Worm (Caenorhabditis elegans): Measurements from ENCODE around the gene mau-8.

Gene mau-8

DNA sequence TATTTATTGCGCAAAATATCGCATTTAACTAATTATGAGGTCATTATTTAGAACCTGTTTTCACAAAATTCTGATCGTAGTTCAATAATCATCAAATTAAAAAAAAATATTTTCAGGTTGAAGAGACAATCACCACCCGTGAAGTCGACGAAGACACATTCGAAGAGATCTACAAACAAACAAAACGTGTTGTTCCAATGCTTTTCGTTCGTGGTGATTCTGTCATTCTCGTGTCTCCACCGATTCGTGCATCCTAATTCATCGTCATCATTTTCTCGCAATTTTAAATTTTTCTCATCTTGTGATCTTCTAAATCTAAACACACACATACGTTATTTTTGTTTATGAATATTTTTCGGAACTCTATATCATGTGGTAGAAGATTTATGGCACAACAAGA, 11.0 kb downstream of the mau-8 start (continued):
- TF ChIP-seq aly-2 (tag; optimal IDR thresholded peaks at IDR 0.05) (peak; percentile 47), nhr-12 (tag; optimal IDR thresholded peaks at IDR 0.05) (no peak), elt-2 (tag; optimal IDR thresholded peaks at IDR 0.05) (no peak)

DNA sequence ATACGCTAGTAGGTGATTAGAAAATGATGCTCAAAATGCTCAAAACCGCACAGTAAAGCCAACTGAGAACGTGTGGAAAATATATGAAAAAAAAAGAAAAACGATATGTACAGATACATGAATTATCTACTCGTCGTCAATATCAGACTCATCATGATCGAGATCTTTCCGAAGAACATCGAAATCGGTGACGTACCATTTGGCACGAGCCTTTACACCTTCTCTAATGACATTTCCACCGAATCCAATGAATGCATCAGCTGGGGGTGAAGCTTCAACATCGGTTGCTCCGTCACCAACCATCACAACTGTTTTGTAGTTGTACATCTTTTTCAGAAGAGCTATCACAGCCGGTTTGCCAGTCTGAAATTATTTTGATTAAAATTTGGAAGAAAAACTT, 11.4 kb downstream of the mau-8 start:
- TF ChIP-seq nhr-77 (tag; optimal IDR thresholded peaks at IDR 0.05) (no peak), ztf-11 (tag; optimal IDR thresholded peaks at IDR 0.05) (no peak), ztf-4 (tag; optimal IDR thresholded peaks at IDR 0.05) (no peak), ceh-82 (tag; optimal IDR thresholded peaks at IDR 0.05) (no peak), unc-130 (tag; optimal IDR thresholded peaks at IDR 0.05) (no peak), efl-3 (GFP tag; optimal IDR thresholded peaks at IDR 0.05) (no peak), swsn-7 (tag; optimal IDR thresholded peaks at IDR 0.05) (no peak), lin-14 (GFP tag; optimal IDR thresholded peaks at IDR 0.05) (no peak), rnt-1 (tag; optimal IDR thresholded peaks at IDR 0.05) (no peak), elt-3 (tag; optimal IDR thresholded peaks at IDR 0.05) (no peak), C04F5.9 (tag; optimal IDR thresholded peaks at IDR 0.05) (no peak), mef-2 (tag; optimal IDR thresholded peaks at IDR 0.05) (no peak), vab-15 (tag; optimal IDR thresholded peaks at IDR 0.05) (no peak), aha-1 (tag; optimal IDR thresholded peaks at IDR 0.05) (no peak), sptf-1 (tag; optimal IDR thresholded peaks at IDR 0.05) (no peak), alr-1 (tag; optimal IDR thresholded peaks at IDR 0.05; ENCODE audit: borderline replicate concordance) (no peak), ceh-90 (tag; optimal IDR thresholded peaks at IDR 0.05) (no peak), unc-62 (GFP tag; optimal IDR thresholded peaks at IDR 0.05) (no peak), fkh-10 (GFP tag; optimal IDR thresholded peaks at IDR 0.05) (no peak)

DNA sequence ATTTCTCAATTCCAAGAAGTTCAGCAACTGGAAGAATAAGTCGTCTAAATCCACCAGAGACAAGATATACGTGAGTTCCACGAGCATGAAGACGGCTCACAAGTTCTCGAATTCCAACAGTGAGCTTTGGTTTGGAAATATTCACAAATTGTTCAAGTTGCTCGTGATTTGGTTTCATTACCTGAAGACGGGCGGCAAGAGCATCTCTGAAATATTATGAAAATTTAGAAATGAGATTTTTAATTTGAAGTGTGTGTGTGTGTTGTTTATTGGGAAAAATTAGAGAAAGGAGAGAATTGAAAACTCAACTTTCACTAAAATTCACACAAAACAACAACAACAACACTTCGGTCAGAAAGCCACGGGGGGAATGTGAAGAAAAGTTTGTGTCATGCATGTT, 13.0 kb downstream of the mau-8 start:
- no peak for TF ChIP-seq alr-1 (tag; optimal IDR thresholded peaks at IDR 0.05; ENCODE audit: borderline replicate concordance)
- TF ChIP-seq C16A3.4 (tag; optimal IDR thresholded peaks at IDR 0.05): no peak
- TF ChIP-seq nhr-47 (tag; optimal IDR thresholded peaks at IDR 0.05): peak; percentile 0

DNA sequence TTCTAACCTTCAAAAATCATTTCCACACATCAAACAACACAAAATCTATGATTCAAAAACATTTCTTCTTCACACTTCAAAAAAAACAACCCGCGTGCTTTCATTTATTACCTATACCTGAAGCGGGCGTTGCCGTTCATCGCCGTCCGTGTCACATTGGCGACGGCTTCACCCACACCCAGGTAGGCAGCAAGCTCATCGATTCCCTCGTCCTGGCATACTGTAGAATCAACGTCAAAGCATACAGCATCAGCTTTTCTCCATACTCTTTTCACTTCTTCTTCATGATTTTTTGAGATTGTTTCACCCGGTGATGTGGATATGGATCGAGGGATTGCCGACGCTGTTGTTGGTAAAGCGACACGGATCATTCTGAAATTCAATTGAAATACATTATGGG, 14.4 kb downstream of the mau-8 start:
- TF ChIP-seq hlh-4 (tag; optimal IDR thresholded peaks at IDR 0.05) (no peak), nhr-90 (tag; optimal IDR thresholded peaks at IDR 0.05; ENCODE audit: poor library complexity) (no peak), zip-4 (GFP tag; optimal IDR thresholded peaks at IDR 0.05) (no peak), F16B12.6 (tag; optimal IDR thresholded peaks at IDR 0.05) (no peak), C04F5.9 (tag; optimal IDR thresholded peaks at IDR 0.05) (no peak), nhr-47 (tag; optimal IDR thresholded peaks at IDR 0.05) (no peak), elt-2 (tag; optimal IDR thresholded peaks at IDR 0.05) (no peak), pqm-1 (tag; optimal IDR thresholded peaks at IDR 0.05) (no peak), tlp-1 (tag; optimal IDR thresholded peaks at IDR 0.05) (no peak), nhr-76 (tag; optimal IDR thresholded peaks at IDR 0.05) (no peak), nhr-20 (tag; optimal IDR thresholded peaks at IDR 0.05) (no peak), dpl-1 (GFP tag; optimal IDR thresholded peaks at IDR 0.05) (no peak)

DNA sequence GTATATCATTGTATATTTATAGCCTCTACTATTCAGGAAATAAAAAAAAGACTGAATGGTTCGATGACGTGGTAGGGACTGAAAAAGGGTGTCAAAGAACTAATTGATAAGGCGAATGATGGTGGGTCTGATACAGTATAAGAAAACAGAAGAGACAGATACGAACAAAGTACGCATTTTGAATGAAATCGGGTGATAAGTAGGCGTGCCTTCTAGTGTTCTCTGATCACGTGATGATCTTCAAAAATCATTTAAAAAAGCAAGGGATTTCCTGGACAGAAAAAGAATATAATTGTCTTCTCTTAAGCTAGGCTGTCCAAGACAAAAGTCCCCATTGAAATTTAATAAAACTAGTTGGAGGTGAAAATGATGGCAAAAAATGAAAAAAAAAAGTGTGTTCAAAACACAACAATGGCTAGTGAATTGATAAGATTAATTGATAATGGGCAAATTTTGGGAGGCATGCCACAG, 15.5 kb downstream of the mau-8 start:
- TF ChIP-seq egl-27 (tag; optimal IDR thresholded peaks at IDR 0.05): no peak
- TF ChIP-seq nhr-71 (tag; optimal IDR thresholded peaks at IDR 0.05): peak; percentile 84
- TF ChIP-seq dsc-1 (tag; optimal IDR thresholded peaks at IDR 0.05): no peak
- peak; percentile 65 for TF ChIP-seq lin-14 (GFP tag; optimal IDR thresholded peaks at IDR 0.05)
- TF ChIP-seq mep-1 (tag; optimal IDR thresholded peaks at IDR 0.05): peak; percentile 5
- peak; percentile 19 for TF ChIP-seq ztf-4 (tag; optimal IDR thresholded peaks at IDR 0.05)
- TF ChIP-seq ama-1 (optimal IDR thresholded peaks at IDR 0.05): no peak
- no peak for TF ChIP-seq zag-1 (tag; optimal IDR thresholded peaks at IDR 0.05)
- TF ChIP-seq ets-5 (GFP tag; IDR thresholded peaks at IDR 0.05): no peak
- TF ChIP-seq ceh-88 (GFP tag; IDR thresholded peaks at IDR 0.05): no peak
- TF ChIP-seq unc-98 (GFP tag; IDR thresholded peaks at IDR 0.05): no peak
- peak; percentile 23 for TF ChIP-seq pag-3 (tag; optimal IDR thresholded peaks at IDR 0.05; ENCODE audit: borderline replicate concordance, insufficient read depth)
- peak in 3 of 6 experiments; percentile 6 to 82 (median 61) for TF ChIP-seq elt-3 (tag; optimal IDR thresholded peaks at IDR 0.05)
- no peak for TF ChIP-seq hlh-4 (tag; optimal IDR thresholded peaks at IDR 0.05)
- peak; percentile 18 for TF ChIP-seq nhr-47 (tag; optimal IDR thresholded peaks at IDR 0.05)
- no peak for TF ChIP-seq snpc-4 (tag; optimal IDR thresholded peaks at IDR 0.05)
- peak; percentile 73 for TF ChIP-seq nhr-90 (tag; optimal IDR thresholded peaks at IDR 0.05; ENCODE audit: poor library complexity)
- peak in 1 of 2 experiments; percentile 45 for TF ChIP-seq lin-35 (GFP tag; optimal IDR thresholded peaks at IDR 0.05)
- no peak for TF ChIP-seq ceh-63 (GFP tag; optimal IDR thresholded peaks at IDR 0.05)
- TF ChIP-seq tlp-1 (tag; optimal IDR thresholded peaks at IDR 0.05): no peak
- no peak for TF ChIP-seq alr-1 (tag; optimal IDR thresholded peaks at IDR 0.05; ENCODE audit: borderline replicate concordance)

All from whole organism, L1 larva.